Worm (Caenorhabditis elegans): ENCODE results near the gene K06H6.5.

The K06H6.5 gene

ce11 chrV:547980-548379 is 28.2 kb upstream of the K06H6.5 start, which contains the start of gene C14C6.6:
Gene C14C6.6 (minus strand): TSS chrV:548080.
- TF ChIP-seq egl-27 (tag; optimal IDR thresholded peaks at IDR 0.05) = no peak
- TF ChIP-seq lin-13 (GFP tag; optimal IDR thresholded peaks at IDR 0.05) = no peak
- no peak for TF ChIP-seq ceh-16 (tag; optimal IDR thresholded peaks at IDR 0.05)
- TF ChIP-seq snpc-4 (tag; optimal IDR thresholded peaks at IDR 0.05) = no peak
- no peak for TF ChIP-seq elt-1 (tag; optimal IDR thresholded peaks at IDR 0.05)
- no peak for TF ChIP-seq ZK546.5 (tag; optimal IDR thresholded peaks at IDR 0.05)
- no peak for TF ChIP-seq lin-11 (tag; optimal IDR thresholded peaks at IDR 0.05)
- TF ChIP-seq nhr-12 (tag; optimal IDR thresholded peaks at IDR 0.05) = no peak
- no peak for TF ChIP-seq sma-9 (GFP tag; optimal IDR thresholded peaks at IDR 0.05)
- TF ChIP-seq sma-9 (tag; optimal IDR thresholded peaks at IDR 0.05) = no peak
- TF ChIP-seq ztf-11 (tag; optimal IDR thresholded peaks at IDR 0.05) = no peak
- TF ChIP-seq dmd-4 (tag; optimal IDR thresholded peaks at IDR 0.05) = no peak
- TF ChIP-seq zag-1 (tag; optimal IDR thresholded peaks at IDR 0.05) = no peak
- no peak for TF ChIP-seq mdl-1 (tag; optimal IDR thresholded peaks at IDR 0.05)
- TF ChIP-seq ceh-82 (tag; optimal IDR thresholded peaks at IDR 0.05) = no peak
- no peak for TF ChIP-seq ztf-1 (GFP tag; conservative IDR thresholded peaks at IDR 0.05)
- no peak for TF ChIP-seq nhr-129 (tag; optimal IDR thresholded peaks at IDR 0.05)
- TF ChIP-seq skn-1 (tag; optimal IDR thresholded peaks at IDR 0.05) = no peak
- no peak for TF ChIP-seq nhr-25 (tag; optimal IDR thresholded peaks at IDR 0.05)
- no peak for TF ChIP-seq nhr-21 (tag; optimal IDR thresholded peaks at IDR 0.05)

DNA sequence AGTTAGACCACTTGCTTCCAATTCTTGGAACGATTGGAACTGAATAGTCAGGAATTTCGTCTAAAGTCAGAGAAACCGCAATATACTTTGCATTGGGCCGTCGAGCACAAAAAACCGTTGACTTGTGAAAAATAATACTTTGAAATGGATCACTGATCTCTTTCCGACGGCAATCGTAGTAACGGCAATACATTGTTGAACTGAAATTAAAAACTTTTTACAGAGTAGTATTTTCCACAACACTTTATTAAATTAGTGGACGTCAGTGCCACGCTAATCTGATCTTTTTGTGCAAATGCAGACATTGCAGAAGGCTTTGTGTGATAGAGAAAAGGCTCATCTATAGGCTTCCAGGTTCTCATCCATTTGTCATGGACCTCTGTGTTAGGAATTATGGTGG is 23.8 kb upstream of the K06H6.5 start:
- TF ChIP-seq lsy-2 (tag; optimal IDR thresholded peaks at IDR 0.05) (no peak), Y55F3AM.14 (GFP tag; optimal IDR thresholded peaks at IDR 0.05) (no peak), fos-1 (tag; optimal IDR thresholded peaks at IDR 0.05) (no peak), nhr-11 (tag; optimal IDR thresholded peaks at IDR 0.05) (no peak), nhr-129 (tag; optimal IDR thresholded peaks at IDR 0.05) (no peak), blmp-1 (tag; optimal IDR thresholded peaks at IDR 0.05; ENCODE audit: insufficient read depth) (no peak), nhr-23 (tag; optimal IDR thresholded peaks at IDR 0.05) (no peak), lin-11 (tag; optimal IDR thresholded peaks at IDR 0.05) (no peak), nhr-25 (tag; optimal IDR thresholded peaks at IDR 0.05) (no peak), F13H6.1 (tag; optimal IDR thresholded peaks at IDR 0.05) (no peak), crh-2 (tag; optimal IDR thresholded peaks at IDR 0.05) (no peak), nhr-77 (tag; optimal IDR thresholded peaks at IDR 0.05) (no peak), ztf-1 (GFP tag; conservative IDR thresholded peaks at IDR 0.05) (no peak), ztf-11 (tag; optimal IDR thresholded peaks at IDR 0.05) (no peak), C34F6.9 (tag; optimal IDR thresholded peaks at IDR 0.05) (no peak), lin-39 (tag; optimal IDR thresholded peaks at IDR 0.05) (no peak), ZK546.5 (tag; optimal IDR thresholded peaks at IDR 0.05) (no peak)

DNA sequence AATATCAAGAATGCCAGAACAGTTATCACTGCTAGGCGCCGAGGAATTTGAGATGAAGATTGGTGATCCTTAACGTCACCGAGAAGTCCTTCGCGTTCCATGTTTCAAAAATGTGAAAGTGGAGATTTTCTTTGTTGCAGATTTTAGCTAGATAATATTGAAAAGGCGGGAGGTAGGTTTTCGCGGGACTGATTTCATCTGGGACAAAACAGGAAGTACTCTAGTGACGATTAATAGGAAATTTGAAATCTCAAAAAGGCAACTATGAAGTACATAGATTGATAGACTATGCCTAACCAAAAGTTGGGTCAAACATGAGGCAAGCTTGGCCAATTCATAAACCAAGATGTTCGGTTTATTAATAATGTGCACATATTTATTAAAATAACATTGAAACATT is 23.1 kb upstream of the K06H6.5 start, which contains the start of gene C14C6.8:
Gene C14C6.8, minus strand, starts transcription at position 101 of the 400 bp plus-strand sequence.
- no peak for TF ChIP-seq elt-3 (tag; optimal IDR thresholded peaks at IDR 0.05)
- TF ChIP-seq ztf-4 (tag; optimal IDR thresholded peaks at IDR 0.05) = no peak
- no peak for TF ChIP-seq dmd-4 (tag; optimal IDR thresholded peaks at IDR 0.05)

DNA sequence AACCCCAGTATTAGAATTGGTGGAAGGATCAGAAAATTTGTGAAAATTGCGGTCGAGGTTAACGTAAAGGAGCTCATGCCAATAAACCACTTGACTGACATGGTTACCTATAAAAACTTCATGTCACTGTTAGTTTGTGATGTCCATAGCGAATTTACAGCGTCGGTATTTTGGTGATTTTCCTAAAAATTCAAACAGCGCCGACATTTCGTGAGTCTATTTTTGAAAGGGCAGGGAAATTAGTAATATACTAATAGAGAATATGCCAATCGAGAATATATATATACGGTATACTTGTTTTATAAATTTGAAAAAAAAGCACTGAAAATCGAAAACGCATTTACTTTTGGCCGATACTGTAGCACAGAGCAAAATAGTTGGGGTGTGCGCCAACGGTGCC is 20.1 kb upstream of the K06H6.5 start, which contains the start of gene srx-8:
Gene srx-8, minus strand, starts transcription at position 101 of the 400 bp plus-strand sequence.
- TF ChIP-seq ama-1 (optimal IDR thresholded peaks at IDR 0.05) (no peak), nhr-11 (tag; optimal IDR thresholded peaks at IDR 0.05) (no peak), nhr-25 (tag; optimal IDR thresholded peaks at IDR 0.05) (no peak), peb-1 (tag; optimal IDR thresholded peaks at IDR 0.05) (no peak), ztf-11 (tag; optimal IDR thresholded peaks at IDR 0.05) (no peak), lin-13 (GFP tag; optimal IDR thresholded peaks at IDR 0.05) (no peak), lin-11 (tag; optimal IDR thresholded peaks at IDR 0.05) (no peak), sma-3 (GFP tag; optimal IDR thresholded peaks at IDR 0.05) (no peak), unc-55 (GFP tag; optimal IDR thresholded peaks at IDR 0.05) (no peak), sma-9 (GFP tag; optimal IDR thresholded peaks at IDR 0.05) (no peak), sma-9 (tag; optimal IDR thresholded peaks at IDR 0.05) (no peak), Y55F3AM.14 (GFP tag; optimal IDR thresholded peaks at IDR 0.05) (no peak), ceh-82 (tag; optimal IDR thresholded peaks at IDR 0.05) (no peak), snpc-4 (tag; optimal IDR thresholded peaks at IDR 0.05) (no peak), egl-27 (tag; optimal IDR thresholded peaks at IDR 0.05) (no peak), R02D3.7 (tag; optimal IDR thresholded peaks at IDR 0.05) (no peak), nhr-237 (tag; optimal IDR thresholded peaks at IDR 0.05) (no peak), mbf-1 (tag; optimal IDR thresholded peaks at IDR 0.05) (no peak), ztf-1 (GFP tag; conservative IDR thresholded peaks at IDR 0.05) (no peak), ztf-4 (tag; optimal IDR thresholded peaks at IDR 0.05) (no peak), mab-5 (tag; optimal IDR thresholded peaks at IDR 0.05) (no peak)
